Worm (Caenorhabditis elegans) whole organism, L3 larva: Measurements from ENCODE around the gene ttr-29.
A peak's percentile ranks its signal among the peaks of the same experiment; 100 is the strongest.

Experiments used
- R02D3.7 ChIP-seq: fragments of 150-350 bp; optimal IDR thresholded peaks from 2 replicates; lab custom pipeline; 2014; ENCODE audit warnings: missing biosample characterization, missing genetic modification characterization
- ZK546.5 ChIP-seq: sonication (generic microtip); optimal IDR thresholded peaks from 2 replicates; lab custom pipeline; 2017; ENCODE audit warnings: missing biosample characterization, missing genetic modification characterization
- aly-2 ChIP-seq: fragments of 150-350 bp; optimal IDR thresholded peaks from 2 replicates; lab custom pipeline; 2014; ENCODE audit warnings: missing biosample characterization, missing genetic modification characterization
- ama-1 ChIP-seq: fragments of 150-350 bp; optimal IDR thresholded peaks from 2 replicates; lab custom pipeline; 2018
- ceh-16 ChIP-seq: sonication (generic microtip); optimal IDR thresholded peaks from 2 replicates; lab custom pipeline; 2017; ENCODE audit warnings: missing biosample characterization, missing genetic modification characterization
- ceh-82 ChIP-seq: fragments of 150-350 bp; optimal IDR thresholded peaks from 2 replicates; lab custom pipeline; 2014; ENCODE audit warnings: missing biosample characterization, missing genetic modification characterization
- ceh-9 ChIP-seq: sonication (generic microtip); optimal IDR thresholded peaks from 2 replicates; lab custom pipeline; 2018; ENCODE audit warnings: missing biosample characterization, missing genetic modification characterization
- daf-12 ChIP-seq: fragments of 150-350 bp; optimal IDR thresholded peaks from 2 replicates; lab custom pipeline; 2014; ENCODE audit warnings: missing biosample characterization, missing genetic modification reagents, missing genetic modification characterization
- egl-27 ChIP-seq: sonication (generic microtip); optimal IDR thresholded peaks from 4 replicates; lab custom pipeline; 2017; ENCODE audit warnings: missing biosample characterization, missing genetic modification reagents, missing genetic modification characterization
- egl-5 ChIP-seq: fragments of 150-350 bp; optimal IDR thresholded peaks from 2 replicates; lab custom pipeline; 2017; ENCODE audit warnings: missing biosample characterization, missing genetic modification reagents, missing genetic modification characterization, inconsistent platforms
- elt-1 ChIP-seq: fragments of 150-350 bp; optimal IDR thresholded peaks from 2 replicates; lab custom pipeline; 2014; ENCODE audit warnings: missing biosample characterization, missing genetic modification characterization
- elt-3 ChIP-seq, 3 experiments: fragments of 150-350 bp in 1 of 3; sonication (generic microtip) in 2 of 3; optimal IDR thresholded peaks; 2 replicates in 2 of 3; 4 replicates in 1 of 3; lab custom pipeline; 2014 to 2017; ENCODE audit warnings: missing biosample characterization in 3 of 3, missing genetic modification characterization in 3 of 3
- eor-1 ChIP-seq, 2 experiments: fragments of 150-350 bp; optimal IDR thresholded peaks; 2 replicates each; lab custom pipeline; 2014 to 2018; ENCODE audit warnings: missing biosample characterization in 2 of 2, missing genetic modification characterization in 2 of 2
- fkh-10 ChIP-seq: sonication (generic microtip); optimal IDR thresholded peaks from 2 replicates; lab custom pipeline; 2017; ENCODE audit warnings: missing biosample characterization, missing genetic modification reagents, missing genetic modification characterization
- fkh-2 ChIP-seq: fragments of 150-350 bp; optimal IDR thresholded peaks from 2 replicates; lab custom pipeline; 2014; ENCODE audit warnings: missing biosample characterization, missing genetic modification reagents, missing genetic modification characterization
- hmg-11 ChIP-seq: sonication (generic microtip); optimal IDR thresholded peaks from 2 replicates; lab custom pipeline; 2016; ENCODE audit warnings: missing genetic modification characterization, missing compliant biosample characterization
- jun-1 ChIP-seq: fragments of 150-350 bp; optimal IDR thresholded peaks from 2 replicates; lab custom pipeline; 2014; ENCODE audit warnings: missing biosample characterization, missing genetic modification reagents, missing genetic modification characterization
- lin-15B ChIP-seq: fragments of 150-350 bp; optimal IDR thresholded peaks from 2 replicates; lab custom pipeline; 2014; ENCODE audit warnings: missing biosample characterization, missing genetic modification characterization
- lin-39 ChIP-seq: fragments of 150-350 bp; optimal IDR thresholded peaks from 2 replicates; lab custom pipeline; 2018; ENCODE audit warnings: missing biosample characterization, missing genetic modification reagents, missing genetic modification characterization
- lsy-12 ChIP-seq: sonication (generic microtip); optimal IDR thresholded peaks from 2 replicates; lab custom pipeline; 2016; ENCODE audit warnings: mild to moderate bottlenecking, missing genetic modification characterization, missing compliant biosample characterization
- mdl-1 ChIP-seq: fragments of 150-350 bp; optimal IDR thresholded peaks from 2 replicates; lab custom pipeline; 2014; ENCODE audit warnings: missing biosample characterization, missing genetic modification characterization
- nfya-1 ChIP-seq: sonication (generic microtip); optimal IDR thresholded peaks from 2 replicates; lab custom pipeline; 2017; ENCODE audit warnings: missing genetic modification characterization, mild to moderate bottlenecking, missing compliant biosample characterization, antibody characterized with exemption, moderate library complexity; ENCODE audit not compliant: insufficient read depth
- nhr-11 ChIP-seq: fragments of 150-350 bp; optimal IDR thresholded peaks from 2 replicates; lab custom pipeline; 2014; ENCODE audit warnings: missing biosample characterization, missing genetic modification characterization
- nhr-12 ChIP-seq: fragments of 150-350 bp; optimal IDR thresholded peaks from 2 replicates; lab custom pipeline; 2014; ENCODE audit warnings: missing biosample characterization, missing genetic modification characterization
- nhr-23 ChIP-seq: fragments of 150-350 bp; optimal IDR thresholded peaks from 2 replicates; lab custom pipeline; 2014; ENCODE audit warnings: missing biosample characterization, missing genetic modification reagents, missing genetic modification characterization
- nhr-237 ChIP-seq: fragments of 150-350 bp; optimal IDR thresholded peaks from 2 replicates; lab custom pipeline; 2014; ENCODE audit warnings: missing biosample characterization, missing genetic modification characterization
- nhr-25 ChIP-seq: sonication (generic microtip); optimal IDR thresholded peaks from 2 replicates; lab custom pipeline; 2017; ENCODE audit warnings: missing biosample characterization, missing genetic modification characterization
- nhr-28 ChIP-seq: fragments of 150-350 bp; optimal IDR thresholded peaks from 2 replicates; lab custom pipeline; 2014; ENCODE audit warnings: missing biosample characterization, missing genetic modification characterization
- nhr-67 ChIP-seq: fragments of 150-350 bp; optimal IDR thresholded peaks from 2 replicates; lab custom pipeline; 2014; ENCODE audit warnings: missing biosample characterization, missing genetic modification characterization
- nhr-76 ChIP-seq: fragments of 150-350 bp; sonication (generic microtip); optimal IDR thresholded peaks from 5 replicates; lab custom pipeline; 2014; ENCODE audit warnings: missing biosample characterization, missing genetic modification characterization
- nhr-77 ChIP-seq: fragments of 150-350 bp; optimal IDR thresholded peaks from 2 replicates; lab custom pipeline; 2014; ENCODE audit warnings: missing biosample characterization, missing genetic modification characterization
- pha-4 ChIP-seq: fragments of 150-350 bp; optimal IDR thresholded peaks from 2 replicates; lab custom pipeline; 2014; ENCODE audit warnings: missing biosample characterization, missing genetic modification reagents, missing genetic modification characterization
- pqm-1 ChIP-seq: fragments of 150-350 bp; optimal IDR thresholded peaks from 2 replicates; lab custom pipeline; 2017; ENCODE audit warnings: missing biosample characterization, missing genetic modification characterization, inconsistent platforms
- sea-2 ChIP-seq: fragments of 150-350 bp; sonication (generic microtip); optimal IDR thresholded peaks from 4 replicates; lab custom pipeline; 2014; ENCODE audit warnings: missing biosample characterization, missing genetic modification reagents, missing genetic modification characterization
- skn-1 ChIP-seq: fragments of 150-350 bp; optimal IDR thresholded peaks from 2 replicates; lab custom pipeline; 2014; ENCODE audit warnings: missing biosample characterization, missing genetic modification characterization
- snpc-4 ChIP-seq: fragments of 150-350 bp; optimal IDR thresholded peaks from 2 replicates; lab custom pipeline; 2014; ENCODE audit warnings: missing biosample characterization, missing genetic modification characterization
- tbx-2 ChIP-seq: sonication (generic microtip); optimal IDR thresholded peaks from 2 replicates; lab custom pipeline; 2016; ENCODE audit warnings: mild to moderate bottlenecking, missing genetic modification characterization, missing compliant biosample characterization
- unc-39 ChIP-seq: sonication (generic microtip); optimal IDR thresholded peaks from 4 replicates; lab custom pipeline; 2017; ENCODE audit warnings: missing biosample characterization, missing genetic modification characterization
- unc-62 ChIP-seq: fragments of 150-350 bp; sonication (generic microtip); optimal IDR thresholded peaks from 4 replicates; lab custom pipeline; 2014; ENCODE audit warnings: missing biosample characterization, missing genetic modification reagents, missing genetic modification characterization
- zag-1 ChIP-seq: fragments of 150-350 bp; optimal IDR thresholded peaks from 2 replicates; lab custom pipeline; 2014; ENCODE audit warnings: missing biosample characterization, missing genetic modification characterization
- ztf-4 ChIP-seq: fragments of 150-350 bp; optimal IDR thresholded peaks from 2 replicates; lab custom pipeline; 2014; ENCODE audit warnings: missing biosample characterization, missing genetic modification characterization

ttr-29 gene

ce11 chrV:12906732-12907131 lies at the start of gene ttr-29:
Gene ttr-29 (minus strand): TSS chrV:12906832.
- TF ChIP-seq nhr-12 (tag; lab: Kevin White, UChicago) (no peak), pha-4 (peak; percentile 90)

- TF ChIP-seq elt-3 (tag; optimal IDR thresholded peaks at IDR 0.05; lab: Kevin White, UChicago) = no peak
- no peak for TF ChIP-seq sea-2 (GFP tag; lab: Kevin White, UChicago)
- TF ChIP-seq pqm-1 (tag; lab: Kevin White, UChicago) = no peak
- TF ChIP-seq egl-5 = no peak
- TF ChIP-seq ama-1 (lab: Kevin White, UChicago) = no peak
- no peak for TF ChIP-seq nhr-11 (tag; lab: Kevin White, UChicago)
- TF ChIP-seq nhr-76 (tag; lab: Kevin White, UChicago) = no peak
Observed at ce11 chrV:12954261-12954660, 47.6 kb upstream of the ttr-29 start.

ce11 chrV:12953702-12954101 lies 47.1 kb upstream of the ttr-29 start, which contains the start of gene eif-3.K:
Gene eif-3.K (plus strand): TSS chrV:12954002.
- TF ChIP-seq nhr-12 (tag; lab: Kevin White, UChicago) (no peak), R02D3.7 (no peak), skn-1 (no peak), elt-1 (tag; lab: Kevin White, UChicago) (no peak), nhr-11 (tag; lab: Kevin White, UChicago) (no peak), ceh-16 (tag; lab: Kevin White, UChicago) (no peak), nhr-76 (tag; lab: Kevin White, UChicago) (no peak), fkh-10 (GFP tag; lab: Kevin White, UChicago) (no peak), pha-4 (no peak), jun-1 (tag; lab: Kevin White, UChicago) (no peak)

ce11 chrV:12952287-12952686 lies 45.7 kb upstream of the ttr-29 start, which contains the start of gene pqn-68:
Gene pqn-68 (plus strand): TSS chrV:12952636.
- TF ChIP-seq egl-27 (tag; lab: Kevin White, UChicago) (no peak), nfya-1 (tag; lab: Kevin White, UChicago) (peak; percentile 42), ztf-4 (tag; lab: Kevin White, UChicago) (no peak), pha-4 (peak; percentile 60), nhr-23 (peak; percentile 12), lin-15B (tag; lab: Kevin White, UChicago) (peak; percentile 33), hmg-11 (tag; lab: Kevin White, UChicago) (peak; percentile 48)

- TF ChIP-seq eor-1 (tag; optimal IDR thresholded peaks at IDR 0.05; lab: Kevin White, UChicago) (no peak), nhr-237 (tag; lab: Kevin White, UChicago) (no peak), ZK546.5 (tag; lab: Kevin White, UChicago) (no peak), skn-1 (no peak), nhr-25 (tag; lab: Kevin White, UChicago) (peak; percentile 54), egl-27 (tag; lab: Kevin White, UChicago) (no peak), pqm-1 (tag; lab: Kevin White, UChicago) (peak; percentile 22), lin-39 (tag; lab: Kevin White, UChicago) (peak; percentile 4), ceh-9 (tag; lab: Kevin White, UChicago) (no peak), zag-1 (tag; lab: Kevin White, UChicago) (no peak), nhr-23 (peak; percentile 18), aly-2 (no peak), jun-1 (tag; lab: Kevin White, UChicago) (no peak), nhr-67 (tag; lab: Kevin White, UChicago) (no peak), lin-15B (tag; lab: Kevin White, UChicago) (peak; percentile 58), snpc-4 (tag; lab: Kevin White, UChicago) (peak; percentile 54), fkh-2 (tag; lab: Kevin White, UChicago) (no peak), ceh-82 (tag; lab: Kevin White, UChicago) (no peak), mdl-1 (tag; lab: Kevin White, UChicago) (no peak), nhr-77 (tag; lab: Kevin White, UChicago) (no peak), nhr-28 (tag; lab: Kevin White, UChicago) (no peak), R02D3.7 (no peak), unc-39 (tag; lab: Kevin White, UChicago) (no peak), daf-12 (no peak), tbx-2 (no peak), nhr-11 (tag; lab: Kevin White, UChicago) (no peak), sea-2 (GFP tag; lab: Kevin White, UChicago) (no peak), hmg-11 (tag; lab: Kevin White, UChicago) (peak; percentile 42), lsy-12 (no peak), pha-4 (peak; percentile 71), ceh-16 (tag; lab: Kevin White, UChicago) (no peak), nhr-12 (tag; lab: Kevin White, UChicago) (no peak), egl-5 (no peak), unc-62 (GFP tag; lab: Kevin White, UChicago) (no peak), fkh-10 (GFP tag; lab: Kevin White, UChicago) (no peak), nfya-1 (tag; lab: Kevin White, UChicago) (no peak), ama-1 (lab: Kevin White, UChicago) (peak; percentile 72), ztf-4 (tag; lab: Kevin White, UChicago) (no peak), nhr-76 (tag; lab: Kevin White, UChicago) (no peak)
Observed at ce11 chrV:12950812-12951528, 44.3 kb upstream of the ttr-29 start, which contains the start of the genes T16G1.9 and T16G1.18. Gene T16G1.9 (minus strand): TSS chrV:12950862. Gene T16G1.18 (plus strand): TSS chrV:12951304.
